Fruit fly (Drosophila melanogaster) whole organism: ENCODE results near the gene cni.

ENCODE experiments used
- CG8478 ChIP-seq: fragments of >200 bp; optimal IDR thresholded peaks from 2 replicates; lab custom pipeline; 2018; ENCODE audit warnings: inconsistent platforms
- psq ChIP-seq: fragments of >200 bp; optimal IDR thresholded peaks from 2 replicates; lab custom pipeline; 2017

dm6 chr2L:16293703-16294233, 16.8 kb downstream of the cni start, which contains the start of gene Cyp303a1:
- TF ChIP-seq CG8478, result no peak
- TF ChIP-seq psq, result no peak
